Worm (Caenorhabditis elegans) whole organism, L2 larva: ENCODE data around the gene gplb-1.

Experiments used
- crh-2 ChIP-seq: sonication (generic microtip); optimal IDR thresholded peaks from 2 replicates; lab custom pipeline; 2017; ENCODE audit warnings: missing biosample characterization, missing genetic modification characterization
- dmd-4 ChIP-seq: sonication (generic microtip); optimal IDR thresholded peaks from 2 replicates; lab custom pipeline; 2017; ENCODE audit warnings: missing biosample characterization, missing genetic modification characterization
- fos-1 ChIP-seq: fragments of 150-350 bp; optimal IDR thresholded peaks from 2 replicates; lab custom pipeline; 2014; ENCODE audit warnings: missing biosample characterization, missing genetic modification characterization
- nhr-11 ChIP-seq: fragments of 150-350 bp; optimal IDR thresholded peaks from 2 replicates; lab custom pipeline; 2014; ENCODE audit warnings: missing biosample characterization, missing genetic modification characterization
- nhr-129 ChIP-seq: fragments of 150-350 bp; optimal IDR thresholded peaks from 2 replicates; lab custom pipeline; 2014; ENCODE audit warnings: missing biosample characterization, missing genetic modification characterization
- nhr-25 ChIP-seq: fragments of 150-350 bp; sonication (generic microtip); optimal IDR thresholded peaks from 3 replicates; lab custom pipeline; 2014; ENCODE audit warnings: missing biosample characterization, missing genetic modification characterization
- peb-1 ChIP-seq: fragments of 150-350 bp; optimal IDR thresholded peaks from 2 replicates; lab custom pipeline; 2014; ENCODE audit warnings: missing biosample characterization, missing genetic modification characterization
- sma-9 ChIP-seq, 2 experiments: fragments of 150-350 bp in 1 of 2; sonication (generic microtip) in 1 of 2; optimal IDR thresholded peaks; 2 replicates each; lab custom pipeline; 2014 to 2016; ENCODE audit warnings: missing genetic modification characterization in 2 of 2, mild to moderate bottlenecking in 1 of 2, missing biosample characterization in 1 of 2, missing compliant biosample characterization in 1 of 2, missing genetic modification reagents in 1 of 2, moderate library complexity in 1 of 2
- ztf-11 ChIP-seq: sonication (generic microtip); optimal IDR thresholded peaks from 2 replicates; lab custom pipeline; 2017; ENCODE audit warnings: missing biosample characterization, missing genetic modification characterization

Gene gplb-1

ce11 chrV:8424840-8425814 is 45.9 kb downstream of the gplb-1 start:
- TF ChIP-seq dmd-4 (tag; lab: Kevin White, UChicago): no peak
- TF ChIP-seq nhr-11 (tag; lab: Kevin White, UChicago): no peak
- TF ChIP-seq ztf-11 (tag; lab: Kevin White, UChicago): no peak
- TF ChIP-seq nhr-129 (tag; lab: Kevin White, UChicago): peak; percentile 15
- TF ChIP-seq sma-9 (GFP tag; optimal IDR thresholded peaks at IDR 0.05; lab: Kevin White, UChicago): peak; percentile 70
- TF ChIP-seq sma-9 (tag; optimal IDR thresholded peaks at IDR 0.05; lab: Kevin White, UChicago): no peak
- TF ChIP-seq fos-1 (tag; lab: Kevin White, UChicago): peak; percentile 92
- TF ChIP-seq crh-2: peak; percentile 41
- peak; percentile 35 for TF ChIP-seq nhr-25 (tag; lab: Kevin White, UChicago)
- TF ChIP-seq peb-1 (tag; lab: Kevin White, UChicago): no peak
